Worm (Caenorhabditis elegans) whole organism, mixed stage, embryonic: ENCODE results near the gene ugt-8.

ENCODE experiments used
- blmp-1 ChIP-seq: fragments of 150-350 bp; optimal IDR thresholded peaks from 2 replicates; lab custom pipeline; 2014; ENCODE audit warnings: missing biosample characterization, missing genetic modification characterization
- ceh-39 ChIP-seq: fragments of 150-350 bp; optimal IDR thresholded peaks from 2 replicates; lab custom pipeline; 2014; ENCODE audit warnings: missing biosample characterization, missing genetic modification characterization
- elt-1 ChIP-seq: sonication (generic microtip); optimal IDR thresholded peaks from 2 replicates; lab custom pipeline; 2017; ENCODE audit warnings: missing genetic modification characterization, mild to moderate bottlenecking, missing compliant biosample characterization, antibody characterized with exemption, moderate library complexity, borderline replicate concordance; ENCODE audit not compliant: insufficient read depth
- elt-3 ChIP-seq: fragments of 150-350 bp; optimal IDR thresholded peaks from 2 replicates; lab custom pipeline; 2014; ENCODE audit warnings: missing biosample characterization, missing genetic modification characterization
- ham-2 ChIP-seq: fragments of 200-800 bp; sonication (Bioruptor generic); optimal IDR thresholded peaks from 2 replicates; lab custom pipeline; 2018; ENCODE audit warnings: mild to moderate bottlenecking, missing genetic modification characterization, missing compliant biosample characterization
- lin-13 ChIP-seq: fragments of 150-350 bp; optimal IDR thresholded peaks from 2 replicates; lab custom pipeline; 2014; ENCODE audit warnings: missing biosample characterization, missing genetic modification characterization
- mep-1 ChIP-seq: fragments of 150-350 bp; optimal IDR thresholded peaks from 2 replicates; lab custom pipeline; 2017; ENCODE audit warnings: missing biosample characterization, missing genetic modification reagents, missing genetic modification characterization, inconsistent platforms
- nhr-2 ChIP-seq: fragments of 150-350 bp; optimal IDR thresholded peaks from 2 replicates; lab custom pipeline; 2014; ENCODE audit warnings: missing biosample characterization, missing genetic modification characterization
- nhr-237 ChIP-seq: fragments of 150-350 bp; optimal IDR thresholded peaks from 2 replicates; lab custom pipeline; 2014; ENCODE audit warnings: missing biosample characterization, missing genetic modification characterization
- nhr-28 ChIP-seq: fragments of 150-350 bp; optimal IDR thresholded peaks from 2 replicates; lab custom pipeline; 2014; ENCODE audit warnings: missing biosample characterization, missing genetic modification characterization
- unc-39 ChIP-seq: fragments of 150-350 bp; optimal IDR thresholded peaks from 2 replicates; lab custom pipeline; 2014; ENCODE audit warnings: missing biosample characterization, missing genetic modification characterization
- ztf-11 ChIP-seq: fragments of 150-350 bp; optimal IDR thresholded peaks from 2 replicates; lab custom pipeline; 2014; ENCODE audit warnings: missing biosample characterization, missing genetic modification characterization

- TF ChIP-seq lin-13 (tag; lab: Kevin White, UChicago) = no peak
- no peak for TF ChIP-seq mep-1
- no peak for TF ChIP-seq ztf-11 (tag; lab: Kevin White, UChicago)
- no peak for TF ChIP-seq nhr-2 (tag; lab: Kevin White, UChicago)
- TF ChIP-seq elt-1 = no peak
- TF ChIP-seq blmp-1 (tag; lab: Kevin White, UChicago) = no peak
- TF ChIP-seq nhr-28 (tag; lab: Kevin White, UChicago) = no peak
- TF ChIP-seq ham-2 (GFP tag; lab: Kevin White, UChicago) = no peak
- no peak for TF ChIP-seq elt-3 (tag; lab: Kevin White, UChicago)
- no peak for TF ChIP-seq unc-39 (tag; lab: Kevin White, UChicago)
- no peak for TF ChIP-seq ceh-39 (tag; lab: Kevin White, UChicago)
- no peak for TF ChIP-seq nhr-237 (tag; lab: Kevin White, UChicago)
These were observed 12.9 kb upstream of the ugt-8 start for ce11 chrV:4890781-4891180.
